Worm (Caenorhabditis elegans): ENCODE data around the gene lst-5.

ce11 chrII:7060202-7060601 lies 37.5 kb downstream of the lst-5 start:
- TF ChIP-seq ama-1 (optimal IDR thresholded peaks at IDR 0.05), result no peak
- TF ChIP-seq ets-7 (tag; optimal IDR thresholded peaks at IDR 0.05), result no peak
- no peak for TF ChIP-seq B0310.2 (tag; optimal IDR thresholded peaks at IDR 0.05)
- no peak for TF ChIP-seq scrt-1 (GFP tag; IDR thresholded peaks at IDR 0.05)
- no peak for TF ChIP-seq tbx-37 (GFP tag; conservative IDR thresholded peaks at IDR 0.05)
- TF ChIP-seq hmbx-1 (tag; optimal IDR thresholded peaks at IDR 0.05), result no peak
- TF ChIP-seq hnd-1 (tag; optimal IDR thresholded peaks at IDR 0.05), result no peak
- no peak for TF ChIP-seq sea-1 (GFP tag; conservative IDR thresholded peaks at IDR 0.05)

Data from whole organism, early embryonic.